Worm (Caenorhabditis elegans) whole organism, early embryonic: ENCODE measurements around the gene dtmk-1.

Source experiments
- B0310.2 ChIP-seq: sonication (generic microtip); optimal IDR thresholded peaks from 2 replicates; lab custom pipeline; 2016; ENCODE audit warnings: mild to moderate bottlenecking, missing genetic modification characterization, missing compliant biosample characterization
- aly-1 ChIP-seq: sonication (generic microtip); optimal IDR thresholded peaks from 2 replicates; lab custom pipeline; 2016; ENCODE audit warnings: missing genetic modification characterization, missing compliant biosample characterization
- ama-1 ChIP-seq: fragments of 150-350 bp; optimal IDR thresholded peaks from 2 replicates; lab custom pipeline; 2014
- flt-1 ChIP-seq: fragments of 200-800 bp; sonication (Bioruptor generic); IDR thresholded peaks from 2 replicates; pipeline ENCODE4 v1.3.6; 2022; ENCODE audit warnings: missing genetic modification characterization, missing compliant biosample characterization
- hmbx-1 ChIP-seq: sonication (generic microtip); optimal IDR thresholded peaks from 2 replicates; lab custom pipeline; 2016; ENCODE audit warnings: mild to moderate bottlenecking, missing genetic modification characterization, missing compliant biosample characterization
- pes-1 ChIP-seq: fragments of 200-800 bp; sonication (Bioruptor generic); IDR thresholded peaks from 2 replicates; pipeline ENCODE4 v1.3.6; 2022; ENCODE audit warnings: missing genetic modification reagents, missing genetic modification characterization, missing compliant biosample characterization
- tbx-37 ChIP-seq: fragments of 200-800 bp; sonication (Bioruptor generic); conservative IDR thresholded peaks from 2 replicates; pipeline ENCODE4 v1.3.6; 2022; ENCODE audit warnings: missing genetic modification reagents, missing genetic modification characterization, missing compliant biosample characterization
- tra-4 ChIP-seq: sonication (generic microtip); optimal IDR thresholded peaks from 2 replicates; lab custom pipeline; 2017; ENCODE audit warnings: missing genetic modification characterization, missing compliant biosample characterization

ce11 chrII:9984866-9985336 is 18.0 kb upstream of the dtmk-1 start:
- TF ChIP-seq ama-1 (lab: Kevin White, UChicago) (no peak), tbx-37 (GFP tag; lab: Robert Waterston, UW) (no peak), aly-1 (tag; lab: Kevin White, UChicago) (no peak), pes-1 (GFP tag; lab: Robert Waterston, UW) (no peak), flt-1 (GFP tag; lab: Robert Waterston, UW) (no peak), B0310.2 (tag; lab: Kevin White, UChicago) (no peak), tra-4 (tag; lab: Kevin White, UChicago) (no peak), hmbx-1 (tag; lab: Kevin White, UChicago) (no peak)
